Fruit fly (Drosophila melanogaster): Measurements from ENCODE around the gene CG17169.

CG17169 gene

DNA sequence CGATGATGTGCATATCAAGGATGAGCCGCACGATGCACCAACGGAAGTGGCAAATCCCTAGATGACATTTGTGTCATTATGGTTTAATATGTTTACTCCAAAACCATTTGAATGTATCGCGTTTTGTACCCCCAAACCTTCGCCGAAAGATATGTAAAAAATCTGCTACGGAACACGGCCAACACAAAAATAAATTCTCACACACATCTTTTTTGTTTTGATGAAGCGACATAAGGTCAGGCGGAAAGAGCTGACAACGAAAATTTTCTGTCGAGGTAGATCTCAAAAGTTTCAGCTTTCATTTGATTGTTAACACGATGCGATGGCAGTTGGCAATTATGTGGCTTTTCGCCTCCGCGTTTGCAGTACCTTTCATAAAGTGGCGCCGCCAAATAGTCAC lies at the start of gene CG17169:
TSS of gene CG17169 (plus strand) at position 301 of the 400 bp plus-strand sequence.
- TF ChIP-seq CG8159 (tag; optimal IDR thresholded peaks at IDR 0.05) (no peak), CG14655 (GFP tag; optimal IDR thresholded peaks at IDR 0.05) (no peak), CG17806 (tag; optimal IDR thresholded peaks at IDR 0.05) (no peak), gl (tag; optimal IDR thresholded peaks at IDR 0.05) (no peak), CG34367 (tag; optimal IDR thresholded peaks at IDR 0.05) (no peak), D1 (tag; optimal IDR thresholded peaks at IDR 0.05) (no peak), Pif1B (GFP tag; optimal IDR thresholded peaks at IDR 0.05) (no peak), CG13204 (GFP tag; optimal IDR thresholded peaks at IDR 0.05) (no peak), fd96Ca (GFP tag; IDR thresholded peaks at IDR 0.05) (no peak), CG10348 (GFP tag; IDR thresholded peaks at IDR 0.05) (no peak)

DNA sequence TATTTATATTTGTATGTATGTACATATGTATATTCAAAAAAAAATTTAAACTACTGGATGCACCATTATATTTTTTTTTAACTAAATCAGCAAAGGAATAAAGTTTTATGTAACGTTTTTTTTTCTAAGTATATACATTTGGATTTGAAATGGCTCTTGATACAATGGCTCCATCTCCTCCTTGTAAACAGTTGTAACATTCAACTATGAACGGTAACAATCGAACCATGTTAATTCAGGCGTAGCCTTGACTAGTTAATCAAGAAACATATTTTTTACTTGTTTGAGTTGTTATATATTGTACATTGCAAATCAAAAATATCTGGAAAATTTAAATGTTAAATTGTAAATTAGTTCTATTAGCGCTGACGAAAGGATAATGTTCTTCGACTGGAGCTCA lies 48.7 kb upstream of the CG17169 start, which contains the start of gene CG12061:
TSS of gene CG12061 (plus strand) at position 301 of the 400 bp plus-strand sequence.
- no peak for TF ChIP-seq Snoo (tag; optimal IDR thresholded peaks at IDR 0.05)
- TF ChIP-seq CG13204 (GFP tag; optimal IDR thresholded peaks at IDR 0.05): no peak
- TF ChIP-seq Ets98B (GFP tag; IDR thresholded peaks at IDR 0.05): no peak
- no peak for TF ChIP-seq gl (tag; optimal IDR thresholded peaks at IDR 0.05)
- TF ChIP-seq CG8159 (tag; optimal IDR thresholded peaks at IDR 0.05): no peak

DNA sequence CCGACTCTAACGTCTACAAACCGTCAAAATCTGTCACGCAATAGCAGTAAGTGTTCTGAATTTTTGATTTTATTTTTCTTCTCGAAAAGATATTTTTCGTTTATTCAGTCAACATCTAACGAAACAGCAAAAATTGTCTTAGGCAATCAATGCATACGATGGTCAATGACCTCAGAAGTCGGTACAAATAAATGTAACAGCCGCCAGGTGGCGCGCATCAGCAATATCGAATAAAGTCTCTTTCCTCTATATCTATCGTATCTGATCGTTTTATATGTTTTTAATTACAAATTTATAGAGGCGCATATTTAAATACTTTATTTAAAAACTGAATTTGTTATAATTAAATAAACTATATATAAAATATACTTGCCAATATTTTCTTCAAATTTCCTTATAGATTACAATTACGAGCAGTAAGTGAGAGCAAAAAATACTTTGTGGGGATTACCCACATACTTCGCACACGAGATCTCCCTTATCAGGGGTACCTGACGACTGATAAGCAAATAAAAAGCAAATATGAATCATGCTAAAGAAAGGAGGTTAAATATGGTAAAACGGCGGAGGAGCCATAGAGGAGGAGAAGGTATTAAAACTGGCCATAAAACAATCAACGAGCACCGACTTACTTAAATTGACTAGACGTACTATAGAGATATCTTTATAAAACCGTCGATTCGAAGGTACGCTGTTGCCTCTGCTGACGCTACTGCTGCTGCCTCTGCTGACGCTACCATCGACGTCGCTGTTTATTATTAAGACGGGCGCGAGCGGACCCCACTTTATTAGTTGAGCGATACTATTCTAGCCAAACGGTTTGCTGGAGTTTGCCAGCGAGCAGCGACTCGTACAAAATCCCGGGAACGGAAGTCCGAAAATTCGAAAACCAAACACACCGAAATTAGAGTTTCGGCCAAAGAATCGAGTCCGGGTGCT lies 16.7 kb upstream of the CG17169 start, which contains the start of gene CG17167:
TSS of gene CG17167 (plus strand) at position 781 of the 939 bp plus-strand sequence.
- TF ChIP-seq Pif1B (GFP tag; optimal IDR thresholded peaks at IDR 0.05): no peak
- no peak for TF ChIP-seq gl (tag; optimal IDR thresholded peaks at IDR 0.05)
- TF ChIP-seq rn (GFP tag; IDR thresholded peaks at IDR 0.05): no peak
- no peak for TF ChIP-seq CG32121 (GFP tag; IDR thresholded peaks at IDR 0.05)
- TF ChIP-seq fd96Ca (GFP tag; IDR thresholded peaks at IDR 0.05): no peak
- no peak for TF ChIP-seq CG34367 (tag; optimal IDR thresholded peaks at IDR 0.05)
- TF ChIP-seq CG15710 (tag; optimal IDR thresholded peaks at IDR 0.05): no peak
- no peak for TF ChIP-seq CG9948 (tag; optimal IDR thresholded peaks at IDR 0.05)
- no peak for TF ChIP-seq CG12605 (GFP tag; IDR thresholded peaks at IDR 0.05)
- no peak for TF ChIP-seq CG8301 (tag; optimal IDR thresholded peaks at IDR 0.05)
- TF ChIP-seq CG13204 (GFP tag; optimal IDR thresholded peaks at IDR 0.05): no peak
- TF ChIP-seq D1 (tag; optimal IDR thresholded peaks at IDR 0.05): no peak
- no peak for TF ChIP-seq EcR (GFP tag; optimal IDR thresholded peaks at IDR 0.05)
- TF ChIP-seq CG17806 (tag; optimal IDR thresholded peaks at IDR 0.05): no peak

DNA sequence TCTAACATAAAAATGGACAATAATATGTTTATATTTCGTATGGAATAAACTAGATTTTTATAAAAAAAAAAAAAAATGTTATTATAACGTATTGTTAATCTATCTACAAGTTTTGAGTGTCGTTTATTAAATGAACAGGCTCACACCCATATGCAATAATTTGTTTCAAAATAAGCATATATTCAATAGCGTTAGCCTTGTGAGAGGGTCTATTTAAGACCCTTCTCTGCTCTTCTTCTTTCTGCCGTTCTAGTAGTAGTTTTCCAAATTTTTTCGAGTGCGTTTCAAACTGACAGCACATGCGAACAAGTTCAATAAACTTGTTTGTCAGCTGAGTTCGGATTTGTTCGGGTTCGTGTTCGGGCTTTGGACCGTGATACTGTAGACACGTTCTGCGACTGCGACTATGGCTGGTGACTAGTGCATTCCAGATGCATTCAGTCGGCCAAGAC lies 13.2 kb upstream of the CG17169 start:
- peak; percentile 29 for TF ChIP-seq Snoo (tag; optimal IDR thresholded peaks at IDR 0.05)
- TF ChIP-seq CG14655 (GFP tag; optimal IDR thresholded peaks at IDR 0.05): peak; percentile 80
- TF ChIP-seq EcR (GFP tag; optimal IDR thresholded peaks at IDR 0.05): peak; percentile 55
- TF ChIP-seq CG4496 (GFP tag; IDR thresholded peaks at IDR 0.05): no peak; the same call in 2 of the 3 replicates
- peak; percentile 39 for TF ChIP-seq CG8159 (tag; optimal IDR thresholded peaks at IDR 0.05)
- peak; percentile 23 for TF ChIP-seq CG15710 (tag; optimal IDR thresholded peaks at IDR 0.05)
- TF ChIP-seq CG8301 (tag; optimal IDR thresholded peaks at IDR 0.05): peak; percentile 54
- no peak for TF ChIP-seq Ets98B (GFP tag; IDR thresholded peaks at IDR 0.05)
- no peak for TF ChIP-seq D1 (tag; optimal IDR thresholded peaks at IDR 0.05)
- no peak for TF ChIP-seq gl (tag; optimal IDR thresholded peaks at IDR 0.05)
- TF ChIP-seq CG34367 (tag; optimal IDR thresholded peaks at IDR 0.05): peak; percentile 3
- TF ChIP-seq CG9948 (tag; optimal IDR thresholded peaks at IDR 0.05): peak; percentile 53
- peak; percentile 53 for TF ChIP-seq Pif1B (GFP tag; optimal IDR thresholded peaks at IDR 0.05)
- TF ChIP-seq CG12605 (GFP tag; IDR thresholded peaks at IDR 0.05): no peak
- TF ChIP-seq rn (GFP tag; IDR thresholded peaks at IDR 0.05): no peak
- TF ChIP-seq fd96Ca (GFP tag; IDR thresholded peaks at IDR 0.05): no peak
- peak; percentile 10 for TF ChIP-seq CG17806 (tag; optimal IDR thresholded peaks at IDR 0.05)
- TF ChIP-seq CG32121 (GFP tag; IDR thresholded peaks at IDR 0.05): no peak
- no peak for TF ChIP-seq CG10348 (GFP tag; IDR thresholded peaks at IDR 0.05)
- no peak for TF ChIP-seq CG13204 (GFP tag; optimal IDR thresholded peaks at IDR 0.05)
- peak; percentile 12 for TF ChIP-seq Pif1A (GFP tag; optimal IDR thresholded peaks at IDR 0.05)

dm6 chrX:23073402-23073801 lies 11.1 kb upstream of the CG17169 start:
- no peak for TF ChIP-seq Pif1A (GFP tag; optimal IDR thresholded peaks at IDR 0.05)
- no peak for TF ChIP-seq CG13204 (GFP tag; optimal IDR thresholded peaks at IDR 0.05)
- no peak for TF ChIP-seq Ets98B (GFP tag; IDR thresholded peaks at IDR 0.05)

dm6 chrX:23082407-23082905 lies 2.0 kb upstream of the CG17169 start, which contains the start of the genes CG17163 and CG17168:
CG17163 (minus strand) TSS chrX:23082709.
CG17168 (plus strand) TSS chrX:23082738.
- TF ChIP-seq CG8301 (tag; optimal IDR thresholded peaks at IDR 0.05) (no peak), Pif1B (GFP tag; optimal IDR thresholded peaks at IDR 0.05) (no peak), D1 (tag; optimal IDR thresholded peaks at IDR 0.05) (no peak), CG14655 (GFP tag; optimal IDR thresholded peaks at IDR 0.05) (no peak), Snoo (tag; optimal IDR thresholded peaks at IDR 0.05) (no peak), CG34367 (tag; optimal IDR thresholded peaks at IDR 0.05) (no peak), fd96Ca (GFP tag; IDR thresholded peaks at IDR 0.05) (no peak), rn (GFP tag; IDR thresholded peaks at IDR 0.05) (no peak), Pif1A (GFP tag; optimal IDR thresholded peaks at IDR 0.05) (no peak), CG32121 (GFP tag; IDR thresholded peaks at IDR 0.05) (no peak), CG4496 (GFP tag; IDR thresholded peaks at IDR 0.05) (no peak), CG8159 (tag; optimal IDR thresholded peaks at IDR 0.05) (no peak), CG10348 (GFP tag; IDR thresholded peaks at IDR 0.05) (no peak), gl (tag; optimal IDR thresholded peaks at IDR 0.05) (no peak), CG13204 (GFP tag; optimal IDR thresholded peaks at IDR 0.05) (no peak)
